Worm (Caenorhabditis elegans) whole organism, late embryonic: ENCODE data around the gene K10H10.9.

Experiments used
- K02D7.2 ChIP-seq: sonication (generic microtip); optimal IDR thresholded peaks from 2 replicates; lab custom pipeline; 2017; ENCODE audit warnings: mild to moderate bottlenecking, missing genetic modification characterization, missing compliant biosample characterization
- T23F11.4 ChIP-seq: fragments of 200-800 bp; sonication (Bioruptor generic); optimal IDR thresholded peaks from 2 replicates; lab custom pipeline; 2018; ENCODE audit warnings: mild to moderate bottlenecking, missing genetic modification characterization, missing compliant biosample characterization
- Y22D7AL.16 ChIP-seq: sonication (generic microtip); optimal IDR thresholded peaks from 2 replicates; lab custom pipeline; 2016; ENCODE audit warnings: missing genetic modification characterization, missing compliant biosample characterization
- ama-1 ChIP-seq: fragments of 150-350 bp; optimal IDR thresholded peaks from 2 replicates; lab custom pipeline; 2014
- ceh-18 ChIP-seq: sonication (generic microtip); optimal IDR thresholded peaks from 2 replicates; lab custom pipeline; 2016; ENCODE audit warnings: missing genetic modification characterization, missing compliant biosample characterization
- ceh-22 ChIP-seq: sonication (generic microtip); optimal IDR thresholded peaks from 2 replicates; lab custom pipeline; 2017; ENCODE audit warnings: missing biosample characterization, missing genetic modification characterization
- ceh-9 ChIP-seq: sonication (generic microtip); optimal IDR thresholded peaks from 2 replicates; lab custom pipeline; 2016; ENCODE audit warnings: mild to moderate bottlenecking, missing genetic modification characterization, inconsistent platforms, missing compliant biosample characterization
- dmd-4 ChIP-seq: sonication (generic microtip); optimal IDR thresholded peaks from 2 replicates; lab custom pipeline; 2016; ENCODE audit warnings: borderline replicate concordance, missing genetic modification characterization, missing compliant biosample characterization
- dve-1 ChIP-seq: sonication (generic microtip); optimal IDR thresholded peaks from 2 replicates; lab custom pipeline; 2017; ENCODE audit warnings: antibody characterized with exemption, mild to moderate bottlenecking, missing genetic modification characterization, missing compliant biosample characterization
- nfya-1 ChIP-seq: sonication (generic microtip); optimal IDR thresholded peaks from 2 replicates; lab custom pipeline; 2017; ENCODE audit warnings: missing genetic modification characterization, mild to moderate bottlenecking, missing compliant biosample characterization, antibody characterized with exemption, moderate library complexity
- pha-4 ChIP-seq: fragments of 150-350 bp; optimal IDR thresholded peaks from 2 replicates; lab custom pipeline; 2018; ENCODE audit warnings: missing biosample characterization, missing genetic modification reagents, missing genetic modification characterization
- unc-42 ChIP-seq: sonication (generic microtip); optimal IDR thresholded peaks from 2 replicates; lab custom pipeline; 2016; ENCODE audit warnings: missing genotype, missing genetic modification characterization, missing compliant biosample characterization

ce11 chrII:14474700-14475099, 40.2 kb downstream of the K10H10.9 start:
- TF ChIP-seq K02D7.2 = no peak
- TF ChIP-seq Y22D7AL.16 (tag; lab: Kevin White, UChicago) = no peak
- no peak for TF ChIP-seq ceh-18
- TF ChIP-seq unc-42 = no peak
- no peak for TF ChIP-seq pha-4 (tag; lab: Kevin White, UChicago)
- TF ChIP-seq dve-1 (tag; lab: Kevin White, UChicago) = no peak
- no peak for TF ChIP-seq ama-1 (lab: Kevin White, UChicago)
- TF ChIP-seq T23F11.4 = no peak
- no peak for TF ChIP-seq nfya-1 (tag; lab: Kevin White, UChicago)
- TF ChIP-seq ceh-22 (tag; lab: Kevin White, UChicago) = no peak
- no peak for TF ChIP-seq ceh-9 (tag; lab: Kevin White, UChicago)
- no peak for TF ChIP-seq dmd-4 (tag; lab: Kevin White, UChicago)
